Fruit fly (Drosophila melanogaster) whole organism, embryonic: ENCODE measurements around the gene CG7945.

Source experiments
- Abd-B ChIP-seq: fragments of 200-800 bp; sonication (Bioruptor generic); optimal IDR thresholded peaks from 2 replicates; lab custom pipeline; 2018; ENCODE audit warnings: missing biosample characterization, mild to moderate bottlenecking, missing genetic modification characterization, moderate library complexity
- Aef1 ChIP-seq: fragments of 200-800 bp; sonication (Bioruptor generic); IDR thresholded peaks from 3 replicates; pipeline ENCODE4 v1.3.6; 2022; ENCODE audit warnings: missing biosample characterization, missing genetic modification characterization
- Atf3 ChIP-seq: fragments of 200-800 bp; sonication (Bioruptor generic); optimal IDR thresholded peaks from 3 replicates; lab custom pipeline; 2016; ENCODE audit warnings: missing biosample characterization, missing genetic modification characterization
- Atf6 ChIP-seq: fragments of 200-800 bp; sonication (Bioruptor generic); IDR thresholded peaks from 2 replicates; pipeline ENCODE4 v1.3.6; 2022; ENCODE audit warnings: missing biosample characterization, missing genetic modification characterization
- CG10274 ChIP-seq: fragments of 200-800 bp; sonication (Bioruptor generic); optimal IDR thresholded peaks from 3 replicates; lab custom pipeline; 2017; ENCODE audit warnings: missing biosample characterization, mild to moderate bottlenecking, missing genetic modification characterization
- CG10543 ChIP-seq: fragments of 200-800 bp; sonication (Bioruptor generic); optimal IDR thresholded peaks from 3 replicates; lab custom pipeline; 2017; ENCODE audit warnings: missing biosample characterization, mild to moderate bottlenecking, missing genetic modification characterization, moderate library complexity
- CG10654 ChIP-seq: fragments of 200-800 bp; sonication (Bioruptor generic); optimal IDR thresholded peaks from 2 replicates; lab custom pipeline; 2016; ENCODE audit warnings: missing biosample characterization, missing genetic modification characterization
- CG11093 ChIP-seq: fragments of 200-800 bp; sonication (Bioruptor generic); IDR thresholded peaks from 3 replicates; pipeline ENCODE4 v1.3.6; 2022; ENCODE audit warnings: missing biosample characterization, missing genetic modification characterization
- CG11504 ChIP-seq: fragments of 200-800 bp; sonication (Bioruptor generic); optimal IDR thresholded peaks from 3 replicates; lab custom pipeline; 2019; ENCODE audit warnings: missing biosample characterization, mild to moderate bottlenecking, missing genetic modification characterization, moderate library complexity
- CG12071 ChIP-seq: fragments of 200-800 bp; sonication (Bioruptor generic); optimal IDR thresholded peaks from 3 replicates; lab custom pipeline; 2018; ENCODE audit warnings: missing biosample characterization, mild to moderate bottlenecking, missing genetic modification characterization
- CG1233 ChIP-seq: fragments of 200-800 bp; sonication (Bioruptor generic); optimal IDR thresholded peaks from 4 replicates; lab custom pipeline; 2018; ENCODE audit warnings: missing biosample characterization, mild to moderate bottlenecking, missing genetic modification characterization
- CG12769 ChIP-seq: fragments of 200-800 bp; sonication (Bioruptor generic); optimal IDR thresholded peaks from 2 replicates; lab custom pipeline; 2019; ENCODE audit warnings: missing biosample characterization, mild to moderate bottlenecking, missing genetic modification characterization, moderate library complexity
- CG14667 ChIP-seq: fragments of 200-800 bp; sonication (Bioruptor generic); IDR thresholded peaks from 2 replicates; pipeline ENCODE4 v1.3.6; 2022; ENCODE audit warnings: missing biosample characterization, missing genetic modification characterization
- CG1529 ChIP-seq: fragments of 200-800 bp; sonication (Bioruptor generic); optimal IDR thresholded peaks from 3 replicates; lab custom pipeline; 2018; ENCODE audit warnings: missing biosample characterization, missing genetic modification characterization
- CG17385 ChIP-seq: fragments of 200-800 bp; sonication (Bioruptor generic); optimal IDR thresholded peaks from 3 replicates; lab custom pipeline; 2018; ENCODE audit warnings: missing biosample characterization, mild to moderate bottlenecking, missing genetic modification characterization
- CG2129 ChIP-seq: fragments of 200-800 bp; sonication (Bioruptor generic); IDR thresholded peaks from 2 replicates; pipeline ENCODE4 v1.3.6; 2022; ENCODE audit warnings: missing biosample characterization, missing genetic modification characterization; ENCODE audit not compliant: partially characterized antibody
- CG34376 ChIP-seq: fragments of 200-800 bp; sonication (Bioruptor generic); optimal IDR thresholded peaks from 2 replicates; lab custom pipeline; 2018; ENCODE audit warnings: missing biosample characterization, mild to moderate bottlenecking, missing genetic modification characterization
- CG7271 ChIP-seq: fragments of 200-800 bp; sonication (Bioruptor generic); optimal IDR thresholded peaks from 2 replicates; lab custom pipeline; 2018; ENCODE audit warnings: missing biosample characterization, mild to moderate bottlenecking, missing genetic modification characterization, moderate library complexity
- CG7839 ChIP-seq: fragments of 200-800 bp; sonication (Bioruptor generic); optimal IDR thresholded peaks from 3 replicates; lab custom pipeline; 2018; ENCODE audit warnings: missing biosample characterization, mild to moderate bottlenecking, missing genetic modification characterization, moderate library complexity
- CG8089 ChIP-seq: fragments of 200-800 bp; sonication (Bioruptor generic); optimal IDR thresholded peaks from 3 replicates; lab custom pipeline; 2016; ENCODE audit warnings: missing biosample characterization, missing genetic modification characterization
- D ChIP-seq, 2 experiments: fragments of 200-800 bp in 1 of 2; fragments of >200 bp in 1 of 2; sonication (Bioruptor generic) in 1 of 2; optimal IDR thresholded peaks; 2 replicates in 1 of 2; 3 replicates in 1 of 2; lab custom pipeline; 2017; ENCODE audit warnings: mild to moderate bottlenecking in 1 of 2, missing biosample characterization in 1 of 2, missing genetic modification characterization in 1 of 2, missing genetic modification reagents in 1 of 2
- Doc3 ChIP-seq: fragments of 200-800 bp; sonication (Bioruptor generic); IDR thresholded peaks from 3 replicates; pipeline ENCODE4 v1.3.6; 2022; ENCODE audit warnings: missing biosample characterization, missing genetic modification characterization; ENCODE audit not compliant: partially characterized antibody
- Dref ChIP-seq: fragments of 200-800 bp; sonication (Bioruptor generic); IDR thresholded peaks from 2 replicates; pipeline ENCODE4 v1.3.6; 2022; ENCODE audit warnings: missing biosample characterization, missing genetic modification characterization
- Myb ChIP-seq: fragments of 200-800 bp; sonication (Bioruptor generic); optimal IDR thresholded peaks from 2 replicates; lab custom pipeline; 2016; ENCODE audit warnings: missing biosample characterization, missing genetic modification characterization
- NC2β ChIP-seq: fragments of 200-800 bp; sonication (Bioruptor generic); optimal IDR thresholded peaks from 2 replicates; lab custom pipeline; 2016; ENCODE audit warnings: missing biosample characterization, missing genetic modification characterization
- Optix ChIP-seq: fragments of 200-800 bp; sonication (Bioruptor generic); IDR thresholded peaks from 3 replicates; pipeline ENCODE4 v1.3.6; 2022; ENCODE audit warnings: missing biosample characterization, missing genetic modification characterization
- PHDP ChIP-seq: fragments of 200-800 bp; sonication (Bioruptor generic); optimal IDR thresholded peaks from 3 replicates; lab custom pipeline; 2018; ENCODE audit warnings: missing biosample characterization, mild to moderate bottlenecking, missing genetic modification characterization, moderate library complexity
- Sry-δ ChIP-seq: fragments of 200-800 bp; sonication (Bioruptor generic); optimal IDR thresholded peaks from 2 replicates; lab custom pipeline; 2016; ENCODE audit warnings: missing biosample characterization, missing genetic modification characterization
- Ssrp ChIP-seq: fragments of 200-800 bp; sonication (Bioruptor generic); optimal IDR thresholded peaks from 2 replicates; lab custom pipeline; 2018; ENCODE audit warnings: missing biosample characterization, mild to moderate bottlenecking, missing genetic modification characterization, moderate library complexity
- TFAM ChIP-seq: fragments of 200-800 bp; sonication (Bioruptor generic); optimal IDR thresholded peaks from 2 replicates; lab custom pipeline; 2017; ENCODE audit warnings: missing biosample characterization, missing genetic modification characterization, inconsistent platforms
- bab2 ChIP-seq: fragments of 200-800 bp; sonication (Bioruptor generic); optimal IDR thresholded peaks from 2 replicates; lab custom pipeline; 2016; ENCODE audit warnings: missing biosample characterization, missing genetic modification characterization
- bcd ChIP-seq: fragments of 200-800 bp; sonication (Bioruptor generic); optimal IDR thresholded peaks from 2 replicates; lab custom pipeline; 2017; ENCODE audit warnings: missing biosample characterization, mild to moderate bottlenecking, missing genetic modification characterization
- br ChIP-seq: fragments of >200 bp; optimal IDR thresholded peaks from 2 replicates; lab custom pipeline; 2017
- cato ChIP-seq: fragments of 200-800 bp; sonication (Bioruptor generic); optimal IDR thresholded peaks from 2 replicates; lab custom pipeline; 2016; ENCODE audit warnings: missing biosample characterization, missing genetic modification characterization, borderline replicate concordance
- caup ChIP-seq: fragments of 200-800 bp; sonication (Bioruptor generic); optimal IDR thresholded peaks from 3 replicates; lab custom pipeline; 2017; ENCODE audit warnings: missing biosample characterization, mild to moderate bottlenecking, missing genetic modification characterization, moderate library complexity; ENCODE audit not compliant: severe bottlenecking
- dati ChIP-seq: fragments of 200-800 bp; sonication (Bioruptor generic); IDR thresholded peaks from 2 replicates; pipeline ENCODE4 v1.3.6; 2022; ENCODE audit warnings: missing biosample characterization, missing genetic modification characterization
- fd96Cb ChIP-seq: fragments of 200-800 bp; sonication (Bioruptor generic); optimal IDR thresholded peaks from 2 replicates; lab custom pipeline; 2018; ENCODE audit warnings: missing biosample characterization, mild to moderate bottlenecking, missing genetic modification characterization, moderate library complexity
- jigr1 ChIP-seq: fragments of 200-800 bp; sonication (Bioruptor generic); IDR thresholded peaks from 3 replicates; pipeline ENCODE4 v1.3.6; 2022; ENCODE audit warnings: missing biosample characterization, missing genetic modification characterization
- knrl ChIP-seq: fragments of 200-800 bp; sonication (Bioruptor generic); IDR thresholded peaks from 3 replicates; pipeline ENCODE4 v1.3.6; 2022; ENCODE audit warnings: missing biosample characterization, missing genetic modification characterization; ENCODE audit not compliant: partially characterized antibody
- lab ChIP-seq: fragments of 200-800 bp; sonication (Bioruptor generic); optimal IDR thresholded peaks from 3 replicates; lab custom pipeline; 2017; ENCODE audit warnings: missing biosample characterization, missing genetic modification characterization, mild to moderate bottlenecking, moderate library complexity, missing genetic modification reagents
- mld ChIP-seq: fragments of 200-800 bp; sonication (Bioruptor generic); IDR thresholded peaks from 3 replicates; pipeline ENCODE4 v1.3.6; 2022; ENCODE audit warnings: missing biosample characterization, missing genetic modification characterization; ENCODE audit not compliant: partially characterized antibody
- nerfin-1 ChIP-seq: fragments of 200-800 bp; sonication (Bioruptor generic); optimal IDR thresholded peaks from 3 replicates; lab custom pipeline; 2019; ENCODE audit warnings: missing biosample characterization, mild to moderate bottlenecking, missing genetic modification characterization, moderate library complexity
- oc ChIP-seq: fragments of 200-800 bp; sonication (Bioruptor generic); optimal IDR thresholded peaks from 2 replicates; lab custom pipeline; 2018; ENCODE audit warnings: missing biosample characterization, mild to moderate bottlenecking, missing genetic modification characterization, moderate library complexity
- peb ChIP-seq: fragments of 200-800 bp; sonication (Bioruptor generic); IDR thresholded peaks from 2 replicates; pipeline ENCODE4 v1.3.6; 2022; ENCODE audit warnings: missing biosample characterization, missing genetic modification characterization
- pros ChIP-seq: fragments of 200-800 bp; sonication (Bioruptor generic); optimal IDR thresholded peaks from 3 replicates; lab custom pipeline; 2019; ENCODE audit warnings: missing biosample characterization, mild to moderate bottlenecking, missing genetic modification characterization, moderate library complexity
- tll ChIP-seq, 2 experiments: fragments of 200-800 bp in 1 of 2; fragments of >200 bp in 1 of 2; sonication (Bioruptor generic) in 1 of 2; optimal IDR thresholded peaks; 2 replicates each; lab custom pipeline; 2017 to 2019; ENCODE audit warnings: missing biosample characterization in 2 of 2, missing genetic modification characterization in 2 of 2, mild to moderate bottlenecking in 1 of 2, moderate library complexity in 1 of 2
- vvl ChIP-seq: fragments of 200-800 bp; sonication (Bioruptor generic); IDR thresholded peaks from 2 replicates; pipeline ENCODE4 v1.3.6; 2022; ENCODE audit warnings: missing biosample characterization, missing genetic modification characterization
- zfh1 ChIP-seq: fragments of 200-800 bp; sonication (Bioruptor generic); IDR thresholded peaks from 3 replicates; pipeline ENCODE4 v1.3.6; 2022; ENCODE audit warnings: missing biosample characterization, missing genetic modification characterization

Gene CG7945

DNA sequence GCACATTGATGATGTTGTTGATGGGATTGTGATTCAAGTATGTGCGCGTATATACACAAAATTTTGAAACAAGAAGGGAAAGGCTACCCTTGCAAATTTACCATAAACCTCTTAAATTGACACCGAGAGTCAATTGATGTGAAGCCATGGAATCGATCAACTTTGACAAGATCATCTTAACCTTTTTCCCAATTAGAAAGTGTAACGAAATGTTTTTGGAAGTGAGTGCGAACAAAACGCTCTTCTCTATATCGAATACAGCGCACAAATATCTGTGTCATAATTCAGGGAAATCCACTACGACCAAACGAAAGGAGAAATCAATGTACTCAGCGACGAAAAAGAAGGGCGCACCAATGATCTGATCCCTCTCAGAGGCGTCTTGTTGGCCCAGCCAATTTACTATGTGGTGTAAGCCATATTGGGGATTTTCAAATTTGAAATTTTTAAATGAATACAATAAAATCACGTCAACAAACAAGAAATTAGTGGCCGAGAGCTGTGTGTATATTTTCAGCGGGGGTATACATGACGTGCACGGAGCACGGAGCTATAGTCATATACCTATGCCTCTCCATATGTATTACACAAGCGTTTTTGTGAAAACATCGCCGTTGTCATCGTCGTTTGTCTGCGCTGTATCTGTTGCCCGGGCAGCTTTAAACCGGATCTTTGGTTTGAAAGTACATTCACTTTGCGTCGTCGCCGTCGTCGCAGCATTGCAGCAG, 9.6 kb upstream of the CG7945 start (continued):
- no peak for TF ChIP-seq Atf3
- 0 out of 3 replicates have a peak, but pooled peaks have one; percentile 6 for TF ChIP-seq CG11093
- no peak for TF ChIP-seq D (optimal IDR thresholded peaks at IDR 0.05; lab: Kevin White, UChicago)
- TF ChIP-seq D (GFP tag; optimal IDR thresholded peaks at IDR 0.05; lab: Kevin White, UChicago): no peak
- TF ChIP-seq CG12769 (tag; lab: Kevin White, UChicago): no peak
- no peak for TF ChIP-seq CG10654 (GFP tag; lab: Kevin White, UChicago)
- TF ChIP-seq oc (tag; lab: Kevin White, UChicago): peak; percentile 66
- TF ChIP-seq Optix (GFP tag; lab: Robert Waterston, UW): peak; percentile 41; the same call in 1 of the 3 replicates
- TF ChIP-seq CG17385 (GFP tag; lab: Kevin White, UChicago): peak; percentile 17
- peak; percentile 59 for TF ChIP-seq CG11504 (tag; lab: Kevin White, UChicago)
- no peak for TF ChIP-seq TFAM (GFP tag; lab: Kevin White, UChicago)
- peak; percentile 16 for TF ChIP-seq nerfin-1 (tag; lab: Kevin White, UChicago)
- TF ChIP-seq CG7271: no peak
- TF ChIP-seq CG7839 (tag; lab: Kevin White, UChicago): peak; percentile 26
- TF ChIP-seq pros (GFP tag; lab: Kevin White, UChicago): peak; percentile 69
- no peak for TF ChIP-seq caup (GFP tag; lab: Kevin White, UChicago)
- TF ChIP-seq vvl (GFP tag; lab: Robert Waterston, UW): peak; percentile 35; the same call in 1 of the 2 replicates
- no peak for TF ChIP-seq CG14667 (GFP tag; lab: Robert Waterston, UW)
- TF ChIP-seq Sry-δ (GFP tag; lab: Kevin White, UChicago): peak; percentile 2
- TF ChIP-seq CG8089 (GFP tag; lab: Kevin White, UChicago): peak; percentile 10
- TF ChIP-seq Doc3: no peak
- TF ChIP-seq CG10543 (GFP tag; lab: Kevin White, UChicago): no peak
- TF ChIP-seq Dref (GFP tag; lab: Robert Waterston, UW): no peak
- TF ChIP-seq CG10274 (GFP tag; lab: Kevin White, UChicago): peak; percentile 99
- no peak for TF ChIP-seq Myb
- no peak for TF ChIP-seq br (lab: Kevin White, UChicago)
- no peak for TF ChIP-seq knrl (GFP tag; lab: Robert Waterston, UW)
- TF ChIP-seq fd96Cb (tag; lab: Kevin White, UChicago): peak; percentile 47
- TF ChIP-seq dati (GFP tag; lab: Robert Waterston, UW): no peak
- TF ChIP-seq PHDP (tag; lab: Kevin White, UChicago): peak; percentile 33
- TF ChIP-seq mld (GFP tag; lab: Robert Waterston, UW): no peak
- no peak for TF ChIP-seq Aef1 (GFP tag; lab: Robert Waterston, UW)
- peak; percentile 3 for TF ChIP-seq CG1529 (GFP tag; lab: Kevin White, UChicago)
- no peak for TF ChIP-seq CG34376 (GFP tag; lab: Kevin White, UChicago)
- peak; percentile 40 for TF ChIP-seq Ssrp (tag; lab: Kevin White, UChicago)
- peak; percentile 13 for TF ChIP-seq Abd-B (GFP tag; lab: Kevin White, UChicago)
- TF ChIP-seq CG12071: peak; percentile 48
- TF ChIP-seq bcd (GFP tag; lab: Kevin White, UChicago): peak; percentile 28
- TF ChIP-seq tll (GFP tag; optimal IDR thresholded peaks at IDR 0.05; lab: Kevin White, UChicago): no peak
- no peak for TF ChIP-seq jigr1 (GFP tag; lab: Robert Waterston, UW)
- TF ChIP-seq bab2 (GFP tag; lab: Kevin White, UChicago): peak; percentile 33
- TF ChIP-seq zfh1 (GFP tag; lab: Robert Waterston, UW): peak; percentile 20; the same call in 1 of the 3 replicates
- TF ChIP-seq peb (GFP tag; lab: Robert Waterston, UW): no peak
- TF ChIP-seq cato (GFP tag; lab: Kevin White, UChicago): no peak
- TF ChIP-seq NC2β (GFP tag; lab: Kevin White, UChicago): no peak
- no peak for TF ChIP-seq CG1233
- peak; percentile 61 for TF ChIP-seq lab
- TF ChIP-seq CG2129 (GFP tag; lab: Robert Waterston, UW): no peak
- no peak for TF ChIP-seq Atf6
